Worm (Caenorhabditis elegans) whole organism, L4/young adult: ENCODE data around the gene ace-4.

Experiments used
- W03F9.2 ChIP-seq: fragments of 150-350 bp; optimal IDR thresholded peaks from 2 replicates; lab custom pipeline; 2014; ENCODE audit warnings: missing biosample characterization, missing genetic modification characterization
- dao-5 ChIP-seq: sonication (generic microtip); optimal IDR thresholded peaks from 2 replicates; lab custom pipeline; 2016; ENCODE audit warnings: missing genotype, missing genetic modification characterization, moderate library complexity, missing compliant biosample characterization
- him-1 ChIP-seq: sonication (generic microtip); optimal IDR thresholded peaks from 2 replicates; lab custom pipeline; 2016; ENCODE audit warnings: missing genotype, missing genetic modification reagents, missing genetic modification characterization, missing compliant biosample characterization

DNA sequence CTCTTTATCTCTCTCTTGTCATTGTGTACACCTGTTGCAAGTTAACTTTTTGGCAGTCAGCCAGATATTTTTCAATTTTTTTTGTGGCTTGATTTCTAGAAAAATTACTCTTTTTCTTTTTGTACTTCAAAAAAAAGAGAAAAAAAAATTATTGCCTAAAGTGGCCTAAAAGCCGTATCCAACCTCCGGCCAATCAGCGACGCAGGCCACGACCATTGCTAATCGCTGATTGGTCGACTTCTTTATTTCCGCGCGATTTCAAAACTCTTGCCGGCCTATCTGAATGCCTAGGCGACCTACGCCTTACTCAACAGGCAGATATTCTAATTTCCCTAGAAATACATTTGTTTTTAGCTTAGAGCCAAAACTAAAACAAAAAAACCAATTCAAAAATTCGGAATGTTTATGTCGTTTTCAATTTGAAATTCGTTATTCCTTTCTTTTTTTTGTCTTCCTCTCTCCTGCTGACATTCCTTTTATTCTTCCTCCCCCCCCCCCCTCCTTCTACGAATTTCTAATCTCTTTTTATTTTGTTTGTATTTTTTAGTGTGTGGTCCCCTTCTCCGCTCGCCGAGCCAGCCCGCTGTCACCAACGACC, at the start of gene ace-4:
- TF ChIP-seq W03F9.2 (tag; lab: Kevin White, UChicago) (no peak), dao-5 (no peak), him-1 (tag; lab: Kevin White, UChicago) (no peak)
